Worm (Caenorhabditis elegans): Measurements from ENCODE around the gene gpa-17.

- TF ChIP-seq him-1 (tag; optimal IDR thresholded peaks at IDR 0.05) (no peak), dao-5 (tag; optimal IDR thresholded peaks at IDR 0.05) (no peak)
Measured at ce11 chrIII:2634577-2634976, 48.2 kb downstream of the gpa-17 start.
